Worm (Caenorhabditis elegans): ENCODE data around the gene F15H10.9.
A peak's percentile ranks its signal among the peaks of the same experiment; 100 is the strongest.

Gene F15H10.9

DNA sequence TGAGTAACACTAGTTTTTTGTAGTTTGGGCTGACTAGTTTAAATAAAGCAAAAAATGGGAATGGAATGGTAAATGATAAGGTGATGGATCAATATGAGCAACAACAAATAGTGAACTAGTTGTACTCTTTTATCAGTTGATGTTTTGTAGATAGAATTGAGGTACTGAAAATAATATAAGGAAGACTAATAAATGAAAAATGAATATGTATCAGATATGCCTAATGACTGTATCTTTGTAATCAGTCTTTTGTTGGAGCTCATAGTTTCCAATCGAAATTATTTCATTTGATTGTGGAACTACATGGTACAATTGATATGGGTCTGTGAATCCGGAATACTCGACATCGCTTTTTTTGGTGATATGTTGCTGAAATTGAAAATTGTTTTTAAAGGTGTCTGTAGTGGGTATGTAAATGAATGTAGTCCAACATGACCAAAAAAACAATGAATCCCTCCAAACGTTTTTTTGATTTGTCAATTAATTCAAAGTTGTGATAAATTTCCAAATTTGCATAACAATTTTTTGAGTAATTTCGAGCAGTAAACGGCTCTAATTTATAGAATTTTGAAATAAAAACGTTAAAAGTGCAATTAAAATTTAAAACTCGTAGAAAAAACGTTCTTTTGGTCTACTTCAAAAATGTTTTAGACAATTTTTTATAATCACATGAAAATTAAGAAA, 4.3 kb downstream of the F15H10.9 start, which contains the start of gene F15H10.12:
TSS of gene F15H10.12 (minus strand) at position 51 of the 684 bp plus-strand sequence.
- TF ChIP-seq attf-3 (GFP tag; conservative IDR thresholded peaks at IDR 0.05) (no peak), ceh-58 (GFP tag; IDR thresholded peaks at IDR 0.05) (no peak), B0336.3 (GFP tag; IDR thresholded peaks at IDR 0.05) (no peak)

DNA sequence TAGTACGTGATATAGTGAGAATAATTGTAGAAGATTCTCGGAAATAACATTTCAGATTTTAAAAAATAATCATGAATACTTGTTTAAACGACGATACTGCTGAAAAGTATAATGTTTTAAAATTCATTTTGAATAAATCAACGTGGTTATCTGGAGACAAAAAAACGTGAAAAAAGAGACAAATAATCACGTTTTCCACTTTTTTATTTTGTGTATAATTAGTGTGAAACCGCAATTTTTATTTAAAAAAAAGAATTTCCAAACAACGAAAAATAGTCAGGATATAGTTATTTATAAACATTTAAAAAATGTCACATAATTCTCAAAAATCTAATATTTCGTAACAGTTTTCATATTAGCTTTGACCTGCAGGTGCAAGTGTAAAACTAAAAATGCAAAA, 8.2 kb downstream of the F15H10.9 start, which contains the start of gene F15H10.7:
TSS of gene F15H10.7 (minus strand) at position 101 of the 400 bp plus-strand sequence.
- no peak for TF ChIP-seq hmg-20 (GFP tag; IDR thresholded peaks at IDR 0.05)
- no peak for TF ChIP-seq C17E4.6 (GFP tag; IDR thresholded peaks at IDR 0.05)
- TF ChIP-seq attf-6 (GFP tag; IDR thresholded peaks at IDR 0.05), result no peak
- TF ChIP-seq mel-28 (tag; optimal IDR thresholded peaks at IDR 0.05; ENCODE audit: borderline replicate concordance), result no peak
- TF ChIP-seq athp-1 (tag; optimal IDR thresholded peaks at IDR 0.05), result no peak
- TF ChIP-seq attf-3 (GFP tag; conservative IDR thresholded peaks at IDR 0.05), result no peak
- no peak for TF ChIP-seq lin-40 (tag; optimal IDR thresholded peaks at IDR 0.05)
- no peak for TF ChIP-seq let-607 (tag; optimal IDR thresholded peaks at IDR 0.05)
- no peak for TF ChIP-seq pbrm-1 (GFP tag; IDR thresholded peaks at IDR 0.05)
- TF ChIP-seq B0261.1 (tag; optimal IDR thresholded peaks at IDR 0.05), result no peak
- TF ChIP-seq tbx-9 (tag; optimal IDR thresholded peaks at IDR 0.05; ENCODE audit: borderline replicate concordance), result no peak
- no peak for TF ChIP-seq nhr-80 (tag; optimal IDR thresholded peaks at IDR 0.05)
- no peak for TF ChIP-seq pha-4 (tag; optimal IDR thresholded peaks at IDR 0.05)

DNA sequence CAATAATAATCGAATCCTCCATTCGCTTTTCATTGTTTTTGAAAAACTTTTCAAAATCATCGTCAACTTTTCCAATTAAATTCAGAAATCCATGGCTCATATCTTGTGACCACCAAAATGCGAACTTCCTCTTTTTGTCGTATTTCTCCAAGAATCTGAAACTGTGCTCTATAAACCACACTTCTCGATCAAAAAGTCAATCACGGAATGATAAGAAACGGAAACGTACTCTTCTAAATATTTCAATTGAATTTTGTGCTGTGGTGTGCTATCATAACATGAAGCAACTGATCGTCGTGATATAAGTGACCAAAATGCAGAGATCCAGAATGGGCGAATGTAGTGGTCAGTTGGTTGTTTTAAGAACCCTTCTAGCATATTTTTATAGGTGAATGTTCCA, 9.8 kb downstream of the F15H10.9 start:
- TF ChIP-seq C06A6.2 (GFP tag; conservative IDR thresholded peaks at IDR 0.05) (no peak), nhr-80 (tag; optimal IDR thresholded peaks at IDR 0.05) (peak; percentile 74)

DNA sequence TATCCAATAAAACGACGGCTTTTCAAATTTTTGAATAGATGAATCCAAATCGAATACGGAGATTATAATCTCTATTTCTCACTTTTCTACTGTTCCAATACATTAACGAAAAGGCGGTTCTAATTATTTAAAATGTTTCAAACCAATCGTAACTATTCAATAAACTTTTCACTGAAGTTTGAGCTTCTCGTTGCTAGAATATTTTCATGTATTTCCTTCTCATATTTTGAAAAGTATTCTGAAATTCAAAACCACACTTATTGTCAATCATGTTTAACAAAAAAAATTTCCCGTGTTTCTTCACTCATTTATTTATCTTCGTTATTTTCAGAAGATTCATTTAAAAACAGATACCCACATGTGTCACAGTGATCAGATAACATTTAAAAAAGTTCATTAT, 11.7 kb downstream of the F15H10.9 start, which contains the start of gene F15H10.8:
TSS of gene F15H10.8 (minus strand) at position 101 of the 400 bp plus-strand sequence.
- TF ChIP-seq nhr-120 (GFP tag; IDR thresholded peaks at IDR 0.05) (no peak), lir-1 (GFP tag; conservative IDR thresholded peaks at IDR 0.05) (no peak), cebp-2 (GFP tag; IDR thresholded peaks at IDR 0.05) (no peak), ztf-6 (GFP tag; IDR thresholded peaks at IDR 0.05) (no peak), B0261.1 (tag; optimal IDR thresholded peaks at IDR 0.05) (no peak), nhr-27 (tag; optimal IDR thresholded peaks at IDR 0.05) (no peak), T26A5.8 (tag; optimal IDR thresholded peaks at IDR 0.05) (no peak), B0035.1 (tag; optimal IDR thresholded peaks at IDR 0.05) (no peak), ztf-22 (GFP tag; optimal IDR thresholded peaks at IDR 0.05) (no peak), dox-1 (GFP tag; IDR thresholded peaks at IDR 0.05) (no peak), ceh-58 (GFP tag; IDR thresholded peaks at IDR 0.05) (no peak), B0336.3 (GFP tag; IDR thresholded peaks at IDR 0.05) (no peak), ccch-3 (GFP tag; optimal IDR thresholded peaks at IDR 0.05) (no peak), madf-8 (GFP tag; conservative IDR thresholded peaks at IDR 0.05) (no peak)

DNA sequence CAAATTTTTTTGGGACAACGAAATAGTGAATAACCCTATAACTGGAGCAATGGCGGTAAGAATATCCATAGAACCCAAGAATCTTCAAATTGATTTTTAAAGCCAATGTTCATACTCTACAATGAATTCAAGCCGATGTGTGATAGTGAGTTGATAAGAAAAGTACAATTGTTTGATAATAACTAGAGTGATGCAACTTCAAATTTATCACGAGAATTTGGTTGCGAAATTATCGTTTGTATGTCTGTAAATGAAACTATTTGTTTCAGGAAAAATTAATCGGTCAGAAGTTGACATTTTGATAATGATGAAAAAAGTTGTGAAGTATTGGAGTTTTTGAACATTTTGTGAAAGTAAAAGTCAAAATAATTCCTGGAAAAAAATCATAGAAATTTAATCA, 15.2 kb downstream of the F15H10.9 start:
- TF ChIP-seq madf-8 (GFP tag; conservative IDR thresholded peaks at IDR 0.05), result no peak
- TF ChIP-seq die-1 (tag; optimal IDR thresholded peaks at IDR 0.05), result no peak
- peak; percentile 93 for TF ChIP-seq nhr-80 (tag; optimal IDR thresholded peaks at IDR 0.05)
- no peak for TF ChIP-seq egl-18 (GFP tag; IDR thresholded peaks at IDR 0.05)
- TF ChIP-seq ets-4 (GFP tag; optimal IDR thresholded peaks at IDR 0.05), result peak; percentile 32
- peak; percentile 84 for TF ChIP-seq cebp-1 (GFP tag; IDR thresholded peaks at IDR 0.05)
- TF ChIP-seq cebp-1 (tag; optimal IDR thresholded peaks at IDR 0.05), result peak; percentile 86
- TF ChIP-seq unc-130 (GFP tag; optimal IDR thresholded peaks at IDR 0.05), result no peak
